Fruit fly (Drosophila melanogaster): ENCODE results near the gene Akr1B.

dm6 chr3L:11624281-11624680, at the start of gene Akr1B:
- no peak for TF ChIP-seq Trl (optimal IDR thresholded peaks at IDR 0.05)
- TF ChIP-seq Trl (GFP tag; optimal IDR thresholded peaks at IDR 0.05): no peak
- no peak for TF ChIP-seq ara (GFP tag; IDR thresholded peaks at IDR 0.05)
- no peak for TF ChIP-seq CG13296 (GFP tag; optimal IDR thresholded peaks at IDR 0.05)

Measured in whole organism, embryonic.